Worm (Caenorhabditis elegans) whole organism, early embryonic: ENCODE data around the gene F33A8.7.

ENCODE experiments used
- B0310.2 ChIP-seq: sonication (generic microtip); optimal IDR thresholded peaks from 2 replicates; lab custom pipeline; 2016; ENCODE audit warnings: mild to moderate bottlenecking, missing genetic modification characterization, missing compliant biosample characterization
- aly-1 ChIP-seq: sonication (generic microtip); optimal IDR thresholded peaks from 2 replicates; lab custom pipeline; 2016; ENCODE audit warnings: missing genetic modification characterization, missing compliant biosample characterization
- ama-1 ChIP-seq: fragments of 150-350 bp; optimal IDR thresholded peaks from 2 replicates; lab custom pipeline; 2014
- ceh-13 ChIP-seq: fragments of 200-800 bp; sonication (Bioruptor generic); optimal IDR thresholded peaks from 2 replicates; lab custom pipeline; 2018; ENCODE audit warnings: mild to moderate bottlenecking, missing genetic modification characterization, missing compliant biosample characterization
- ets-7 ChIP-seq: sonication (generic microtip); optimal IDR thresholded peaks from 2 replicates; lab custom pipeline; 2016; ENCODE audit warnings: missing genotype, missing genetic modification characterization, missing compliant biosample characterization
- hmg-4 ChIP-seq: fragments of 200-800 bp; sonication (Bioruptor generic); optimal IDR thresholded peaks from 2 replicates; lab custom pipeline; 2018; ENCODE audit warnings: mild to moderate bottlenecking, missing genetic modification characterization, missing compliant biosample characterization
- hnd-1 ChIP-seq: sonication (generic microtip); optimal IDR thresholded peaks from 2 replicates; lab custom pipeline; 2016; ENCODE audit warnings: missing genetic modification characterization, missing compliant biosample characterization
- pes-1 ChIP-seq: fragments of 200-800 bp; sonication (Bioruptor generic); IDR thresholded peaks from 2 replicates; pipeline ENCODE4 v1.3.6; 2022; ENCODE audit warnings: missing genetic modification reagents, missing genetic modification characterization, missing compliant biosample characterization
- tbx-11 ChIP-seq: fragments of 200-800 bp; sonication (Bioruptor generic); IDR thresholded peaks from 2 replicates; pipeline ENCODE4 v1.3.6; 2022; ENCODE audit warnings: missing genetic modification characterization, missing compliant biosample characterization
- tbx-37 ChIP-seq: fragments of 200-800 bp; sonication (Bioruptor generic); conservative IDR thresholded peaks from 2 replicates; pipeline ENCODE4 v1.3.6; 2022; ENCODE audit warnings: missing genetic modification reagents, missing genetic modification characterization, missing compliant biosample characterization
- tra-4 ChIP-seq: sonication (generic microtip); optimal IDR thresholded peaks from 2 replicates; lab custom pipeline; 2017; ENCODE audit warnings: missing genetic modification characterization, missing compliant biosample characterization

ce11 chrII:11048930-11049329 is 23.5 kb upstream of the F33A8.7 start, which contains the start of gene F33A8.4:
- no peak for TF ChIP-seq hmg-4 (GFP tag; lab: Kevin White, UChicago)
- TF ChIP-seq hnd-1 (tag; lab: Kevin White, UChicago): no peak
- no peak for TF ChIP-seq tbx-37 (GFP tag; lab: Robert Waterston, UW)
- TF ChIP-seq ama-1 (lab: Kevin White, UChicago): no peak
- TF ChIP-seq B0310.2: no peak
- no peak for TF ChIP-seq ets-7
- TF ChIP-seq tra-4 (tag; lab: Kevin White, UChicago): no peak
- no peak for TF ChIP-seq tbx-11 (GFP tag; lab: Robert Waterston, UW)
- no peak for TF ChIP-seq pes-1 (GFP tag; lab: Robert Waterston, UW)
- TF ChIP-seq ceh-13 (GFP tag; lab: Kevin White, UChicago): no peak
- no peak for TF ChIP-seq aly-1
